Fruit fly (Drosophila melanogaster) Kc167 (cell line): ENCODE results near the gene CG31676.

Experiments used
- psq ChIP-seq: fragments of >200 bp; optimal IDR thresholded peaks from 2 replicates; lab custom pipeline; 2017; ENCODE audit warnings: missing external identifiers
- ttk ChIP-seq: sonication (Bioruptor generic); optimal IDR thresholded peaks from 2 replicates; lab custom pipeline; 2017; ENCODE audit warnings: missing external identifiers

DNA sequence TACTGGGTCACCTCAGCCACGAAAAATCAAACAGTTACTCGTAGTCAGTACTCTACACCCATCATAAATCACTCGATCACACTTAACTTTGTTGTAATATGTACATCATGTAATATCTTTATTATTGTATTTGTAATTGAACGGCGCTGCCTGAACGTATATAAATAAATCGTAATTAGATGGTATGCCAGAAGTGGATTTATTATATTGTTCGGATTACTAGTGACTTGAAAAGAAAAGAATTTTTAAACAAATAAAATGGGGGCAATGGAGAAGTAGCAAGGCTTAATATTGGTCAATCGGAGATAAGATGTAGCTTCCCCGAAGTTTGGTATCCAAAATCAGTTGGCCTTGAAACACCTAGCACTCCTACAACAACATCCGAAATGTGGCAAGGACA, 8.4 kb downstream of the CG31676 start, which contains the start of gene CG14402:
- TF ChIP-seq psq (lab: Kevin White, UChicago) (no peak), ttk (lab: Kevin White, UChicago) (no peak)
